Worm (Caenorhabditis elegans) whole organism, early embryonic: ENCODE measurements around the gene T03E6.8.

ENCODE experiments used
- B0310.2 ChIP-seq: sonication (generic microtip); optimal IDR thresholded peaks from 2 replicates; lab custom pipeline; 2016; ENCODE audit warnings: mild to moderate bottlenecking, missing genetic modification characterization, missing compliant biosample characterization
- F13C5.2 ChIP-seq: sonication (generic microtip); optimal IDR thresholded peaks from 2 replicates; lab custom pipeline; 2017; ENCODE audit warnings: mild to moderate bottlenecking, missing genetic modification characterization, inconsistent platforms, missing compliant biosample characterization
- ama-1 ChIP-seq: fragments of 150-350 bp; optimal IDR thresholded peaks from 2 replicates; lab custom pipeline; 2014
- ceh-13 ChIP-seq: fragments of 200-800 bp; sonication (Bioruptor generic); optimal IDR thresholded peaks from 2 replicates; lab custom pipeline; 2018; ENCODE audit warnings: mild to moderate bottlenecking, missing genetic modification characterization, missing compliant biosample characterization
- hmg-4 ChIP-seq: fragments of 200-800 bp; sonication (Bioruptor generic); optimal IDR thresholded peaks from 2 replicates; lab custom pipeline; 2018; ENCODE audit warnings: mild to moderate bottlenecking, missing genetic modification characterization, missing compliant biosample characterization
- pes-1 ChIP-seq: fragments of 200-800 bp; sonication (Bioruptor generic); IDR thresholded peaks from 2 replicates; pipeline ENCODE4 v1.3.6; 2022; ENCODE audit warnings: missing genetic modification reagents, missing genetic modification characterization, missing compliant biosample characterization
- tbx-37 ChIP-seq: fragments of 200-800 bp; sonication (Bioruptor generic); conservative IDR thresholded peaks from 2 replicates; pipeline ENCODE4 v1.3.6; 2022; ENCODE audit warnings: missing genetic modification reagents, missing genetic modification characterization, missing compliant biosample characterization
- tra-4 ChIP-seq: sonication (generic microtip); optimal IDR thresholded peaks from 2 replicates; lab custom pipeline; 2017; ENCODE audit warnings: missing genetic modification characterization, missing compliant biosample characterization

DNA sequence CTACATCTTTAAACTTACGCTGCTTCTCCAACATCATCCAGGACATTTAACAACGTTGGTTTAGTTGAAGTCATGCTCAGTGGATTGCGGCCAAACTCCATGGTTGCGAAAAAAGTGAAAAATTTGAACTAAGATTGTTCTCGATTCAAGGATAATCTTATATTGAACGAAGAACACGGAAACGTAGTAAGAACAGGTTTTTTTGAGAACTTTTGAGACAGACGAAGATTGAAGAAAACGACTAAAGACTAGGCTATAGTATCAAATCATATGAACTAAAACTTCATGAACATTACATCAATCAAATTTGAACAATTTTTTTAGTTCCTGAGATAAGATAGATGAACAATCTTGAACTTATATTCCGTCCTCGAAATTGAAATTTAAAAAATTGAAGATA, 44.1 kb upstream of the T03E6.8 start, which contains the start of gene W06G6.10:
- no peak for TF ChIP-seq F13C5.2 (tag; lab: Kevin White, UChicago)
- TF ChIP-seq ama-1 (lab: Kevin White, UChicago) = no peak
- no peak for TF ChIP-seq hmg-4 (GFP tag; lab: Kevin White, UChicago)
- TF ChIP-seq pes-1 (GFP tag; lab: Robert Waterston, UW) = no peak
- TF ChIP-seq tra-4 (tag; lab: Kevin White, UChicago) = no peak
- no peak for TF ChIP-seq tbx-37 (GFP tag; lab: Robert Waterston, UW)
- TF ChIP-seq B0310.2 (tag; lab: Kevin White, UChicago) = no peak
- TF ChIP-seq ceh-13 (GFP tag; lab: Kevin White, UChicago) = no peak
